Worm (Caenorhabditis elegans) whole organism, midembryonic: ENCODE data around the gene vps-15.

Experiments
- T22C8.4 ChIP-seq: fragments of 200-800 bp; sonication (Bioruptor generic); IDR thresholded peaks from 2 replicates; pipeline ENCODE4 v1.3.6; 2022; ENCODE audit warnings: missing genetic modification characterization, missing compliant biosample characterization
- cog-1 ChIP-seq: sonication (generic microtip); optimal IDR thresholded peaks from 2 replicates; lab custom pipeline; 2016; ENCODE audit warnings: missing genetic modification characterization, missing compliant biosample characterization
- flt-1 ChIP-seq: fragments of 200-800 bp; sonication (Bioruptor generic); IDR thresholded peaks from 2 replicates; pipeline ENCODE4 v1.3.6; 2022; ENCODE audit warnings: missing genetic modification characterization, missing compliant biosample characterization
- klf-2 ChIP-seq: fragments of 200-800 bp; sonication (Bioruptor generic); conservative IDR thresholded peaks from 2 replicates; pipeline ENCODE4 v1.3.6; 2022; ENCODE audit warnings: missing genetic modification reagents, missing genetic modification characterization, missing compliant biosample characterization
- med-1 ChIP-seq: sonication (generic microtip); optimal IDR thresholded peaks from 2 replicates; lab custom pipeline; 2017; ENCODE audit warnings: missing genetic modification characterization, mild to moderate bottlenecking, missing compliant biosample characterization, antibody characterized with exemption, missing genetic modification reagents; ENCODE audit not compliant: insufficient read depth
- tab-1 ChIP-seq: fragments of 200-800 bp; sonication (Bioruptor generic); IDR thresholded peaks from 2 replicates; pipeline ENCODE4 v1.3.6; 2022; ENCODE audit warnings: missing genetic modification characterization, missing compliant biosample characterization
- ztf-23 ChIP-seq: fragments of 200-800 bp; sonication (Bioruptor generic); IDR thresholded peaks from 2 replicates; pipeline ENCODE4 v1.3.6; 2022; ENCODE audit warnings: missing genetic modification reagents, missing genetic modification characterization, missing compliant biosample characterization
- ztf-29 ChIP-seq: fragments of 200-800 bp; sonication (Bioruptor generic); IDR thresholded peaks from 2 replicates; pipeline ENCODE4 v1.3.6; 2022; ENCODE audit warnings: missing genetic modification reagents, missing genetic modification characterization, missing compliant biosample characterization

ce11 chrII:11859833-11860232, 55.8 kb downstream of the vps-15 start:
- no peak for TF ChIP-seq ztf-23 (GFP tag; lab: Robert Waterston, UW)
- no peak for TF ChIP-seq ztf-29
- TF ChIP-seq tab-1 (GFP tag; lab: Robert Waterston, UW) = no peak
- TF ChIP-seq med-1 (GFP tag; lab: Kevin White, UChicago) = no peak
- TF ChIP-seq T22C8.4 (GFP tag; lab: Robert Waterston, UW) = no peak
- TF ChIP-seq klf-2 (GFP tag; lab: Robert Waterston, UW) = no peak
- TF ChIP-seq flt-1 = no peak
- no peak for TF ChIP-seq cog-1 (tag; lab: Kevin White, UChicago)
